Fruit fly (Drosophila melanogaster): ENCODE data around the gene Ndf.

The Ndf gene

dm6 chr2L:10003593-10003992 is at the start of gene Ndf (continued):
- TF ChIP-seq Hmx (GFP tag; optimal IDR thresholded peaks at IDR 0.05): no peak
- TF ChIP-seq nau (GFP tag; optimal IDR thresholded peaks at IDR 0.05): no peak
- peak; percentile 41 for TF ChIP-seq repo (GFP tag; optimal IDR thresholded peaks at IDR 0.05)
- TF ChIP-seq CG18011 (GFP tag; optimal IDR thresholded peaks at IDR 0.05): no peak
- no peak for TF ChIP-seq CG4707 (GFP tag; optimal IDR thresholded peaks at IDR 0.05)
- peak; percentile 37 for TF ChIP-seq zf30C (GFP tag; optimal IDR thresholded peaks at IDR 0.05)
- peak; percentile 25 for TF ChIP-seq CG8388 (GFP tag; optimal IDR thresholded peaks at IDR 0.05)
- TF ChIP-seq Rx (GFP tag; IDR thresholded peaks at IDR 0.05): peak; percentile 64
- peak; percentile 31 for TF ChIP-seq cwo (GFP tag; optimal IDR thresholded peaks at IDR 0.05)
- peak; percentile 50 for TF ChIP-seq az2 (GFP tag; optimal IDR thresholded peaks at IDR 0.05)
- no peak for TF ChIP-seq CG11504 (tag; optimal IDR thresholded peaks at IDR 0.05)
- no peak for TF ChIP-seq CG15011 (GFP tag; optimal IDR thresholded peaks at IDR 0.05)
- TF ChIP-seq Poxn (GFP tag; IDR thresholded peaks at IDR 0.05): no peak
- no peak for TF ChIP-seq br (optimal IDR thresholded peaks at IDR 0.05)
- TF ChIP-seq sr (GFP tag; IDR thresholded peaks at IDR 0.05): no peak
- peak; percentile 59 for TF ChIP-seq lmd (GFP tag; IDR thresholded peaks at IDR 0.05)
- peak; percentile 68 for TF ChIP-seq otp (GFP tag; IDR thresholded peaks at IDR 0.05)
- TF ChIP-seq Hr78 (GFP tag; optimal IDR thresholded peaks at IDR 0.05): no peak
- TF ChIP-seq gro (GFP tag; optimal IDR thresholded peaks at IDR 0.05): peak; percentile 60
- peak; percentile 75 for TF ChIP-seq ara (GFP tag; IDR thresholded peaks at IDR 0.05)
- TF ChIP-seq wor (GFP tag; IDR thresholded peaks at IDR 0.05): no peak
- no peak for TF ChIP-seq CG15479 (GFP tag; optimal IDR thresholded peaks at IDR 0.05)
- peak; percentile 40 for TF ChIP-seq CG1602 (GFP tag; optimal IDR thresholded peaks at IDR 0.05)
- peak; percentile 9 for TF ChIP-seq CG10274 (GFP tag; optimal IDR thresholded peaks at IDR 0.05)
- peak; percentile 41 for TF ChIP-seq CG4854 (GFP tag; optimal IDR thresholded peaks at IDR 0.05)
- peak; percentile 79 for TF ChIP-seq knrl (GFP tag; IDR thresholded peaks at IDR 0.05; ENCODE audit: partially characterized antibody)
- peak; percentile 84 for TF ChIP-seq CG1603 (tag; optimal IDR thresholded peaks at IDR 0.05)
- peak; percentile 74 for TF ChIP-seq hbn (GFP tag; IDR thresholded peaks at IDR 0.05; ENCODE audit: partially characterized antibody)
- TF ChIP-seq nerfin-2 (GFP tag; IDR thresholded peaks at IDR 0.05; ENCODE audit: partially characterized antibody): peak; percentile 30; the same call in 1 of the 2 replicates
- TF ChIP-seq shn (GFP tag; optimal IDR thresholded peaks at IDR 0.05): peak; percentile 59
- peak; percentile 63 for TF ChIP-seq CG6689 (GFP tag; IDR thresholded peaks at IDR 0.05)
- peak; percentile 78 for TF ChIP-seq Xbp1 (GFP tag; optimal IDR thresholded peaks at IDR 0.05)
- no peak for TF ChIP-seq CG16863 (GFP tag; optimal IDR thresholded peaks at IDR 0.05)
- TF ChIP-seq pzg (GFP tag; optimal IDR thresholded peaks at IDR 0.05): peak; percentile 93
- peak; percentile 78 for TF ChIP-seq CG16813 (GFP tag; IDR thresholded peaks at IDR 0.05; ENCODE audit: partially characterized antibody)
- peak; percentile 52 for TF ChIP-seq CG13775 (GFP tag; optimal IDR thresholded peaks at IDR 0.05)
- TF ChIP-seq aop (GFP tag; IDR thresholded peaks at IDR 0.05): no peak
- TF ChIP-seq Gug (GFP tag; IDR thresholded peaks at IDR 0.05): peak; percentile 62; the same call in 1 of the 4 replicates
- TF ChIP-seq CG34224 (GFP tag; IDR thresholded peaks at IDR 0.05; ENCODE audit: partially characterized antibody): peak; percentile 71
- peak; percentile 63 for TF ChIP-seq CG18764 (GFP tag; optimal IDR thresholded peaks at IDR 0.05)
- TF ChIP-seq tap (tag; optimal IDR thresholded peaks at IDR 0.05): no peak
- TF ChIP-seq H2.0 (GFP tag; IDR thresholded peaks at IDR 0.05): peak; percentile 39; the same call in 1 of the 2 replicates
- TF ChIP-seq CG3838 (GFP tag; optimal IDR thresholded peaks at IDR 0.05): no peak
- TF ChIP-seq grau (tag; optimal IDR thresholded peaks at IDR 0.05): peak; percentile 62
- TF ChIP-seq Lim3 (GFP tag; IDR thresholded peaks at IDR 0.05): no peak
- peak; percentile 41 for TF ChIP-seq tx (GFP tag; optimal IDR thresholded peaks at IDR 0.05)
- TF ChIP-seq CG2889 (GFP tag; IDR thresholded peaks at IDR 0.05): no peak
- peak; percentile 17 for TF ChIP-seq CG15269 (tag; optimal IDR thresholded peaks at IDR 0.05)
- peak; percentile 45 for TF ChIP-seq Hr3 (GFP tag; optimal IDR thresholded peaks at IDR 0.05)
- peak; percentile 36 for TF ChIP-seq Myb (GFP tag; optimal IDR thresholded peaks at IDR 0.05)
- no peak for TF ChIP-seq CG17568 (GFP tag; optimal IDR thresholded peaks at IDR 0.05)
